Fruit fly (Drosophila melanogaster) whole organism, adult: ENCODE results near the gene CG9578.

Experiments
- kay ChIP-seq: fragments of 200-800 bp; sonication (Bioruptor generic); peaks from one replicate; lab custom pipeline; 2016; ENCODE audit warnings: missing biosample characterization, missing genetic modification characterization, borderline replicate concordance
- tj ChIP-seq: fragments of 200-800 bp; sonication (Bioruptor generic); optimal IDR thresholded peaks from 3 replicates; lab custom pipeline; 2017; ENCODE audit warnings: missing biosample characterization, mild to moderate bottlenecking, missing genetic modification characterization, moderate library complexity

- TF ChIP-seq tj (no peak), kay (GFP tag; lab: Kevin White, UChicago) (no peak)
Observed at dm6 chrX:20159679-20160140, 10.3 kb upstream of the CG9578 start, which contains the start of gene Rab35.
